Worm (Caenorhabditis elegans): ENCODE measurements around the gene ZK418.13.
A peak's percentile ranks its signal among the peaks of the same experiment; 100 is the strongest.

The ZK418.13 gene

DNA sequence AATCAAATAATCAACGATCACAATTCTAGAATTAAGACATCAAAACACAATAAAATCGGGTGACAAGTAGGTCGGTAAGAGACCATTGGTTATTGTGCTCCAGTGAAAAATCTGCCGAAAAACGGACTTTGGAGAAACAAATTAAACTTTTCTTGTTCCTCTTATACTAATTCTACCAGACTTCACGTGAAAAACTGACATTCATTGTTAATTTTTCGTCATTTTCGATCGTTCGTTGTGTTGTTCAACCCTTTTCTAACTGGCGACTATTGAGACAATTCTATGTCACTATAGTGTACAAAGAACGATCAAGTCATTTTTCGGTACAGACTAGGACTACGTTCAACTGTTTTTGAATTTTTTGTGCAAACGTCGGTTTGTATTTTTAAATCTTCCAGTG lies 44.2 kb upstream of the ZK418.13 start:
- TF ChIP-seq pha-4 (tag; optimal IDR thresholded peaks at IDR 0.05): peak; percentile 31
- peak; percentile 63 for TF ChIP-seq pqm-1 (tag; optimal IDR thresholded peaks at IDR 0.05)
- TF ChIP-seq skn-1 (tag; optimal IDR thresholded peaks at IDR 0.05): no peak
- no peak for TF ChIP-seq R02D3.7 (tag; optimal IDR thresholded peaks at IDR 0.05)
- peak; percentile 46 for TF ChIP-seq egl-27 (tag; optimal IDR thresholded peaks at IDR 0.05)
- peak; percentile 28 for TF ChIP-seq nhr-43 (tag; optimal IDR thresholded peaks at IDR 0.05; ENCODE audit: poor library complexity, severe bottlenecking)
- TF ChIP-seq elt-2 (tag; optimal IDR thresholded peaks at IDR 0.05): peak; percentile 26
- peak; percentile 22 for TF ChIP-seq jun-1 (tag; optimal IDR thresholded peaks at IDR 0.05)
- no peak for TF ChIP-seq eor-1 (tag; optimal IDR thresholded peaks at IDR 0.05)
- TF ChIP-seq hmg-11 (tag; optimal IDR thresholded peaks at IDR 0.05): no peak
- TF ChIP-seq nhr-25 (tag; optimal IDR thresholded peaks at IDR 0.05): peak; percentile 42
- TF ChIP-seq nhr-23 (tag; optimal IDR thresholded peaks at IDR 0.05): peak; percentile 68

DNA sequence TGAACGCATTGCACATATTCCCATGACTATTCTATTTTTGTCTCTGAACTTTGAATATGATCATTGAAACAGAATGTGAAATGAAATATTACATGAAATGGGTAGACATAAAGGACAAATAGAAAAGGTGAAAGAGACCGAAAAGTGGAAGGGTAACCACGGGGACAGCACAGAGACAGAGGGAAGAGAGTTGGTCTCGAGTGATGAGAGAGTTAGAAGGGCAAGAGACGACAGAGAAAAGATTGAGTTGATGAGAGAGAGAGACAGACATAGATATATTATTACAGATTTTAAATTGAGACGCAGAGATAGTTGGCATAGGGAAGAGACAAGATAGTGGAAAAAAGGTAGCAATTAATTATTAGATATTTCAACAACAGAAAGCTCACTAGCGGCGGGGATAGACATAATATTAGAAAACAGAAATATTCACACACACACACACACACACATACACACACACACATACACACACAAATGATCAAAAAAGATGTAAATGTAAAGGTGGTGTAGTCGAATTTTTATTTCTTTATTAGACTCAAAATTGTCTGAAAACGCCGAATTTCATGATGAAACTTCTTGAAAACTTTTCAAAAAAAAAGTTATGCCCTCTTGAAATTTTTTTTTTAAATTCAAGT lies 40.4 kb upstream of the ZK418.13 start:
- peak; percentile 62 for TF ChIP-seq nhr-23 (tag; optimal IDR thresholded peaks at IDR 0.05)
- peak; percentile 85 for TF ChIP-seq nhr-25 (tag; optimal IDR thresholded peaks at IDR 0.05)
- TF ChIP-seq aly-2 (tag; optimal IDR thresholded peaks at IDR 0.05): no peak
- peak; percentile 22 for TF ChIP-seq mdl-1 (tag; optimal IDR thresholded peaks at IDR 0.05)
- TF ChIP-seq fkh-10 (GFP tag; optimal IDR thresholded peaks at IDR 0.05): no peak
- peak; percentile 76 for TF ChIP-seq jun-1 (tag; optimal IDR thresholded peaks at IDR 0.05)
- peak; percentile 45 for TF ChIP-seq snpc-4 (tag; optimal IDR thresholded peaks at IDR 0.05)
- TF ChIP-seq daf-12 (tag; optimal IDR thresholded peaks at IDR 0.05): no peak
- no peak for TF ChIP-seq ztf-4 (tag; optimal IDR thresholded peaks at IDR 0.05)
- TF ChIP-seq tbx-2 (tag; optimal IDR thresholded peaks at IDR 0.05): no peak
- TF ChIP-seq pha-4 (tag; optimal IDR thresholded peaks at IDR 0.05): peak; percentile 89
- TF ChIP-seq lsy-12 (tag; optimal IDR thresholded peaks at IDR 0.05): peak; percentile 3
- TF ChIP-seq unc-62 (GFP tag; optimal IDR thresholded peaks at IDR 0.05): no peak
- no peak for TF ChIP-seq nhr-77 (tag; optimal IDR thresholded peaks at IDR 0.05)
- TF ChIP-seq fkh-2 (tag; optimal IDR thresholded peaks at IDR 0.05): no peak
- TF ChIP-seq pqm-1 (tag; optimal IDR thresholded peaks at IDR 0.05): peak; percentile 74
- no peak for TF ChIP-seq nhr-67 (tag; optimal IDR thresholded peaks at IDR 0.05)
- TF ChIP-seq sea-2 (GFP tag; optimal IDR thresholded peaks at IDR 0.05): no peak
- no peak for TF ChIP-seq ZK546.5 (tag; optimal IDR thresholded peaks at IDR 0.05)
- TF ChIP-seq egl-5 (tag; optimal IDR thresholded peaks at IDR 0.05): no peak
- TF ChIP-seq unc-39 (tag; optimal IDR thresholded peaks at IDR 0.05): no peak
- TF ChIP-seq hmg-11 (tag; optimal IDR thresholded peaks at IDR 0.05): peak; percentile 28
- no peak for TF ChIP-seq mml-1 (tag; optimal IDR thresholded peaks at IDR 0.05)
- peak; percentile 41 for TF ChIP-seq ceh-28 (tag; optimal IDR thresholded peaks at IDR 0.05)
- TF ChIP-seq skn-1 (tag; optimal IDR thresholded peaks at IDR 0.05): peak; percentile 71
- TF ChIP-seq elt-1 (tag; optimal IDR thresholded peaks at IDR 0.05): peak; percentile 45
- TF ChIP-seq lin-39 (tag; optimal IDR thresholded peaks at IDR 0.05): no peak
- no peak for TF ChIP-seq ama-1 (optimal IDR thresholded peaks at IDR 0.05)
- no peak for TF ChIP-seq nhr-28 (tag; optimal IDR thresholded peaks at IDR 0.05)
- peak; percentile 68 for TF ChIP-seq elt-2 (tag; optimal IDR thresholded peaks at IDR 0.05)
- no peak for TF ChIP-seq fos-1 (tag; optimal IDR thresholded peaks at IDR 0.05)
- no peak for TF ChIP-seq ceh-9 (tag; optimal IDR thresholded peaks at IDR 0.05)
- peak; percentile 87 for TF ChIP-seq egl-27 (tag; optimal IDR thresholded peaks at IDR 0.05)
- peak; percentile 59 for TF ChIP-seq nhr-43 (tag; optimal IDR thresholded peaks at IDR 0.05; ENCODE audit: poor library complexity, severe bottlenecking)
- no peak for TF ChIP-seq eor-1 (tag; optimal IDR thresholded peaks at IDR 0.05)
- TF ChIP-seq ceh-82 (tag; optimal IDR thresholded peaks at IDR 0.05): no peak
- no peak for TF ChIP-seq nhr-76 (tag; optimal IDR thresholded peaks at IDR 0.05)
- TF ChIP-seq nhr-11 (tag; optimal IDR thresholded peaks at IDR 0.05): no peak
- no peak for TF ChIP-seq elt-3 (tag; optimal IDR thresholded peaks at IDR 0.05)
- TF ChIP-seq R02D3.7 (tag; optimal IDR thresholded peaks at IDR 0.05): no peak
- TF ChIP-seq lin-15B (tag; optimal IDR thresholded peaks at IDR 0.05): peak; percentile 25
- TF ChIP-seq zag-1 (tag; optimal IDR thresholded peaks at IDR 0.05): no peak
- no peak for TF ChIP-seq nhr-237 (tag; optimal IDR thresholded peaks at IDR 0.05)
- no peak for TF ChIP-seq ztf-11 (tag; optimal IDR thresholded peaks at IDR 0.05)
- no peak for TF ChIP-seq ceh-16 (tag; optimal IDR thresholded peaks at IDR 0.05)
- no peak for TF ChIP-seq nhr-12 (tag; optimal IDR thresholded peaks at IDR 0.05)
- TF ChIP-seq nfya-1 (tag; optimal IDR thresholded peaks at IDR 0.05; ENCODE audit: insufficient read depth): peak; percentile 73
